Worm (Caenorhabditis elegans) whole organism, late embryonic: Measurements from ENCODE around the gene srh-83.

ENCODE experiments used
- C08G9.2 ChIP-seq: sonication (generic microtip); optimal IDR thresholded peaks from 2 replicates; lab custom pipeline; 2016; ENCODE audit warnings: mild to moderate bottlenecking, missing genetic modification characterization, moderate library complexity, missing compliant biosample characterization
- F13H6.1 ChIP-seq: sonication (generic microtip); optimal IDR thresholded peaks from 2 replicates; lab custom pipeline; 2016; ENCODE audit warnings: missing genetic modification characterization, missing compliant biosample characterization
- Y22D7AL.16 ChIP-seq: sonication (generic microtip); optimal IDR thresholded peaks from 2 replicates; lab custom pipeline; 2016; ENCODE audit warnings: missing genetic modification characterization, missing compliant biosample characterization
- ahr-1 ChIP-seq: sonication (generic microtip); optimal IDR thresholded peaks from 2 replicates; lab custom pipeline; 2016; ENCODE audit warnings: missing genetic modification characterization, missing compliant biosample characterization
- ama-1 ChIP-seq: fragments of 150-350 bp; optimal IDR thresholded peaks from 2 replicates; lab custom pipeline; 2014
- ceh-14 ChIP-seq: sonication (generic microtip); optimal IDR thresholded peaks from 2 replicates; lab custom pipeline; 2016; ENCODE audit warnings: missing genotype, missing genetic modification characterization, missing compliant biosample characterization
- ceh-18 ChIP-seq: sonication (generic microtip); optimal IDR thresholded peaks from 2 replicates; lab custom pipeline; 2016; ENCODE audit warnings: missing genetic modification characterization, missing compliant biosample characterization
- ceh-19 ChIP-seq: fragments of 200-800 bp; sonication (Bioruptor generic); optimal IDR thresholded peaks from 2 replicates; lab custom pipeline; 2018; ENCODE audit warnings: mild to moderate bottlenecking, missing genetic modification characterization, missing compliant biosample characterization
- ceh-2 ChIP-seq: sonication (generic microtip); optimal IDR thresholded peaks from 2 replicates; lab custom pipeline; 2016; ENCODE audit warnings: missing genotype, missing genetic modification characterization, missing compliant biosample characterization
- ceh-24 ChIP-seq: sonication (generic microtip); optimal IDR thresholded peaks from 2 replicates; lab custom pipeline; 2016; ENCODE audit warnings: mild to moderate bottlenecking, missing genetic modification characterization, missing compliant biosample characterization
- ceh-30 ChIP-seq: fragments of 150-350 bp; optimal IDR thresholded peaks from 2 replicates; lab custom pipeline; 2014; ENCODE audit warnings: missing biosample characterization, missing genetic modification characterization
- ceh-31 ChIP-seq: sonication (generic microtip); optimal IDR thresholded peaks from 2 replicates; lab custom pipeline; 2016; ENCODE audit warnings: missing genetic modification characterization, missing compliant biosample characterization
- ceh-34 ChIP-seq: sonication (generic microtip); optimal IDR thresholded peaks from 2 replicates; lab custom pipeline; 2016; ENCODE audit warnings: mild to moderate bottlenecking, missing genetic modification characterization, missing compliant biosample characterization
- ceh-45 ChIP-seq: fragments of 200-800 bp; sonication (Bioruptor generic); IDR thresholded peaks from 2 replicates; pipeline ENCODE4 v1.3.6; 2022; ENCODE audit warnings: missing genetic modification reagents, missing genetic modification characterization, missing compliant biosample characterization
- ceh-48 ChIP-seq: sonication (generic microtip); optimal IDR thresholded peaks from 2 replicates; lab custom pipeline; 2016; ENCODE audit warnings: missing genetic modification characterization, inconsistent platforms, missing compliant biosample characterization
- ceh-6 ChIP-seq: fragments of 200-800 bp; sonication (Bioruptor generic); optimal IDR thresholded peaks from 2 replicates; lab custom pipeline; 2018; ENCODE audit warnings: mild to moderate bottlenecking, missing genetic modification characterization, missing compliant biosample characterization
- ceh-9 ChIP-seq: sonication (generic microtip); optimal IDR thresholded peaks from 2 replicates; lab custom pipeline; 2016; ENCODE audit warnings: mild to moderate bottlenecking, missing genetic modification characterization, inconsistent platforms, missing compliant biosample characterization
- dmd-4 ChIP-seq: sonication (generic microtip); optimal IDR thresholded peaks from 2 replicates; lab custom pipeline; 2016; ENCODE audit warnings: borderline replicate concordance, missing genetic modification characterization, missing compliant biosample characterization
- dve-1 ChIP-seq: sonication (generic microtip); optimal IDR thresholded peaks from 2 replicates; lab custom pipeline; 2017; ENCODE audit warnings: antibody characterized with exemption, mild to moderate bottlenecking, missing genetic modification characterization, missing compliant biosample characterization
- elt-2 ChIP-seq: sonication (generic microtip); optimal IDR thresholded peaks from 2 replicates; lab custom pipeline; 2016; ENCODE audit warnings: missing genetic modification reagents, missing genetic modification characterization, missing compliant biosample characterization
- gmeb-2 ChIP-seq: sonication (generic microtip); optimal IDR thresholded peaks from 2 replicates; lab custom pipeline; 2016; ENCODE audit warnings: missing genetic modification characterization, inconsistent platforms, missing compliant biosample characterization
- hlh-30 ChIP-seq: sonication (generic microtip); optimal IDR thresholded peaks from 2 replicates; lab custom pipeline; 2017; ENCODE audit warnings: antibody characterized with exemption, missing genetic modification characterization, missing compliant biosample characterization; ENCODE audit not compliant: insufficient read depth
- hlh-8 ChIP-seq: sonication (generic microtip); optimal IDR thresholded peaks from 2 replicates; lab custom pipeline; 2016; ENCODE audit warnings: missing genotype, missing genetic modification characterization, missing compliant biosample characterization
- madf-2 ChIP-seq: sonication (generic microtip); optimal IDR thresholded peaks from 2 replicates; lab custom pipeline; 2017; ENCODE audit warnings: missing genetic modification characterization, missing compliant biosample characterization
- mec-3 ChIP-seq: sonication (generic microtip); optimal IDR thresholded peaks from 2 replicates; lab custom pipeline; 2016; ENCODE audit warnings: borderline replicate concordance, missing genetic modification characterization, missing compliant biosample characterization
- nfya-1 ChIP-seq: sonication (generic microtip); optimal IDR thresholded peaks from 2 replicates; lab custom pipeline; 2017; ENCODE audit warnings: missing genetic modification characterization, mild to moderate bottlenecking, missing compliant biosample characterization, antibody characterized with exemption, moderate library complexity
- nhr-232 ChIP-seq: sonication (generic microtip); optimal IDR thresholded peaks from 2 replicates; lab custom pipeline; 2016; ENCODE audit warnings: missing genetic modification characterization, missing compliant biosample characterization
- npax-4 ChIP-seq: sonication (generic microtip); optimal IDR thresholded peaks from 2 replicates; lab custom pipeline; 2016; ENCODE audit warnings: missing genetic modification characterization, missing compliant biosample characterization
- odd-2 ChIP-seq: sonication (generic microtip); optimal IDR thresholded peaks from 2 replicates; lab custom pipeline; 2017; ENCODE audit warnings: antibody characterized with exemption, mild to moderate bottlenecking, missing genetic modification characterization, missing compliant biosample characterization
- pag-3 ChIP-seq: sonication (generic microtip); optimal IDR thresholded peaks from 2 replicates; lab custom pipeline; 2016; ENCODE audit warnings: missing compliant biosample characterization, missing genetic modification characterization, borderline replicate concordance
- pax-1 ChIP-seq: fragments of 150-350 bp; optimal IDR thresholded peaks from 2 replicates; lab custom pipeline; 2014; ENCODE audit warnings: missing biosample characterization, missing genetic modification characterization
- pha-4 ChIP-seq: fragments of 150-350 bp; optimal IDR thresholded peaks from 2 replicates; lab custom pipeline; 2018; ENCODE audit warnings: missing biosample characterization, missing genetic modification reagents, missing genetic modification characterization
- pqm-1 ChIP-seq: sonication (generic microtip); optimal IDR thresholded peaks from 2 replicates; lab custom pipeline; 2016; ENCODE audit warnings: missing genetic modification characterization, missing compliant biosample characterization
- pros-1 ChIP-seq: fragments of 150-350 bp; optimal IDR thresholded peaks from 2 replicates; lab custom pipeline; 2014; ENCODE audit warnings: missing biosample characterization, missing genetic modification reagents, missing genetic modification characterization
- ref-2 ChIP-seq: sonication (generic microtip); optimal IDR thresholded peaks from 2 replicates; lab custom pipeline; 2016; ENCODE audit warnings: missing genetic modification characterization, missing compliant biosample characterization
- rnt-1 ChIP-seq: sonication (generic microtip); optimal IDR thresholded peaks from 2 replicates; lab custom pipeline; 2016; ENCODE audit warnings: missing genetic modification characterization, missing compliant biosample characterization
- sdc-2 ChIP-seq: sonication (generic microtip); optimal IDR thresholded peaks from 2 replicates; lab custom pipeline; 2016; ENCODE audit warnings: missing genotype, missing genetic modification characterization, missing compliant biosample characterization
- sox-4 ChIP-seq: sonication (generic microtip); optimal IDR thresholded peaks from 2 replicates; lab custom pipeline; 2017; ENCODE audit warnings: mild to moderate bottlenecking, missing genetic modification characterization, inconsistent platforms, missing compliant biosample characterization
- syd-9 ChIP-seq: sonication (generic microtip); optimal IDR thresholded peaks from 2 replicates; lab custom pipeline; 2016; ENCODE audit warnings: mild to moderate bottlenecking, missing genetic modification characterization, moderate library complexity, missing compliant biosample characterization
- tbx-2 ChIP-seq: sonication (generic microtip); optimal IDR thresholded peaks from 2 replicates; lab custom pipeline; 2016; ENCODE audit warnings: missing genetic modification characterization, missing compliant biosample characterization
- ttx-3 ChIP-seq: sonication (generic microtip); optimal IDR thresholded peaks from 2 replicates; lab custom pipeline; 2016; ENCODE audit warnings: missing genetic modification reagents, missing genetic modification characterization, missing compliant biosample characterization
- unc-42 ChIP-seq: sonication (generic microtip); optimal IDR thresholded peaks from 2 replicates; lab custom pipeline; 2016; ENCODE audit warnings: missing genotype, missing genetic modification characterization, missing compliant biosample characterization
- unc-55 ChIP-seq: sonication (generic microtip); optimal IDR thresholded peaks from 2 replicates; lab custom pipeline; 2017; ENCODE audit warnings: missing biosample characterization, missing genetic modification reagents, missing genetic modification characterization
- zip-5 ChIP-seq: sonication (generic microtip); optimal IDR thresholded peaks from 2 replicates; lab custom pipeline; 2016; ENCODE audit warnings: missing genetic modification characterization, missing compliant biosample characterization
- ztf-16 ChIP-seq: sonication (generic microtip); optimal IDR thresholded peaks from 2 replicates; lab custom pipeline; 2017; ENCODE audit warnings: missing genetic modification characterization, missing compliant biosample characterization

The srh-83 gene

DNA sequence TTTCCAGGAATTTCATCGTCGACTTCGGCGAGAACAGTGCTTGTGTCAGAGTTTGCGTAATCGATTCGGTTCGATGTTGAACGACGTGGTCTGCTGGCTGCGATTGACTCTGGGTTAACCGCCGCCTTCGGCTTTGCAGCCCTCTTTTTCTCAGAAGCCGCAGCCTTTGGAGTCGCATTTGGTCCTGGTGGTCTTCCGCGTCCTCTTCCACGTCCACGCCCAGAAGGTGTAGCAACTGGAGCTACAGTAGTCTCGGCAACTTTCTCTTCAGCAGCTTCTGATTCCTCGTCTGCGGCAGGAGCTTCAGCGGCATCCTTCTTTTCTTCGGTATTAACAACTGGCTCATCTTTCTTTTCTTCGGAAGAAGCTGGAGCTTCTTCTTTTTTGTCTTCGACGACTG is 30.5 kb downstream of the srh-83 start:
- TF ChIP-seq pag-3 (tag; lab: Kevin White, UChicago) (no peak), ceh-2 (tag; lab: Kevin White, UChicago) (no peak), F13H6.1 (tag; lab: Kevin White, UChicago) (no peak)

DNA sequence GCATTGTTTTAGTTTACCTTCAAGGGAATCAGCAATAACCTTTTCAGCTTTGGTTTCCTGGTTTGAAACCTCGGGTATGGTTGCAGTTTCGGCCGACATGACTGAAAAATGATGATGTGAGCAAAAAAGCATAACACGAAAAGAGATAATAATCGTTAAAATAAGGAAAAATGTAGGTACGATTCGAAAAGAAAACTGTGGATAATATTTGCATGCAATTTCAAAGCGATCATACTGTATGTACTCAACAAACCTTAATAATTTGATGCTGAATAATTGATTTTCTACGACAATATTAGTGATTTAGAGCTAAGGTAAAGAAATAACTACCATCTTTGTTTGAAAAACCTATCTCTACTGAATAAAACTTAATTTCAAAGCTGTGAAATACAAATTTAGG is 31.7 kb downstream of the srh-83 start, which contains the start of gene attf-2:
attf-2 (minus strand) TSS at position 101 of the 400 bp plus-strand sequence.
- TF ChIP-seq odd-2 (tag; lab: Kevin White, UChicago): no peak
- TF ChIP-seq ceh-45 (GFP tag; lab: Robert Waterston, UW): no peak
- TF ChIP-seq C08G9.2: no peak
- TF ChIP-seq unc-55 (GFP tag; lab: Kevin White, UChicago): no peak
- no peak for TF ChIP-seq dve-1 (tag; lab: Kevin White, UChicago)
- TF ChIP-seq pha-4: no peak
- TF ChIP-seq hlh-8 (tag; lab: Kevin White, UChicago): no peak
- TF ChIP-seq ceh-9 (tag; lab: Kevin White, UChicago): no peak
- no peak for TF ChIP-seq Y22D7AL.16 (tag; lab: Kevin White, UChicago)
- no peak for TF ChIP-seq pax-1
- no peak for TF ChIP-seq mec-3 (tag; lab: Kevin White, UChicago)
- no peak for TF ChIP-seq elt-2 (tag; lab: Kevin White, UChicago)
- TF ChIP-seq nhr-232: no peak
- TF ChIP-seq ceh-30: no peak
- TF ChIP-seq ama-1: no peak
- no peak for TF ChIP-seq ceh-48 (tag; lab: Kevin White, UChicago)
- no peak for TF ChIP-seq unc-42 (tag; lab: Kevin White, UChicago)
- no peak for TF ChIP-seq npax-4
- no peak for TF ChIP-seq dmd-4 (tag; lab: Kevin White, UChicago)

DNA sequence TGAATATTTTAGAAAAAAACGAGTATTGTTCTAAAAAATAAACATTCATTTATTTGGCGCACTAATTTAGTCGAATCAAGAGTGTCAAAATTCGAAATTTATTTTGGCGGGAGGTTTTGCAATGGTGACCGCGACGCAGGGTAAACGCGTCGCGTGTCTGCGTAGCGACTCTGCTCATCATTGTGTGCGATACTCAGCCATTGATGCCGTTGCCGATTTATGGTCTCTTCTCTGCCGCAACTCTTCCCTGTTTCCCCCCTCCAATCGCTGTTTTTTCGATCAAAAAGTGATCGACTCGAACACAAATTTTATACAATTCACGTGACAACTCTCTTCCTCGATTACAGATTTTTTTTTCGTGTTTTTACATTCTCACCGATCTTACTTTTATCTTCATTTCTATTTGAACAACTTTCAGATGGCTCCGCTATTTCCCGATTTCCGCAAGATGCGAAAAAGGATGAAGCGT is 32.2 kb downstream of the srh-83 start, which contains the start of gene F09G2.2:
F09G2.2 (plus strand) TSS at position 419 of the 469 bp plus-strand sequence.
- peak; percentile 50 for TF ChIP-seq rnt-1 (tag; lab: Kevin White, UChicago)
- no peak for TF ChIP-seq zip-5 (tag; lab: Kevin White, UChicago)
- peak; percentile 73 for TF ChIP-seq unc-55 (GFP tag; lab: Kevin White, UChicago)
- TF ChIP-seq dmd-4 (tag; lab: Kevin White, UChicago): no peak
- TF ChIP-seq ceh-34: peak; percentile 39
- peak; percentile 25 for TF ChIP-seq ref-2
- TF ChIP-seq pros-1: peak; percentile 20
- peak; percentile 64 for TF ChIP-seq tbx-2 (tag; lab: Kevin White, UChicago)
- no peak for TF ChIP-seq ceh-24 (tag; lab: Kevin White, UChicago)
- peak; percentile 58 for TF ChIP-seq unc-42 (tag; lab: Kevin White, UChicago)
- TF ChIP-seq ttx-3 (tag; lab: Kevin White, UChicago): no peak
- peak; percentile 88 for TF ChIP-seq nfya-1
- TF ChIP-seq pqm-1 (tag; lab: Kevin White, UChicago): no peak
- TF ChIP-seq mec-3 (tag; lab: Kevin White, UChicago): no peak
- TF ChIP-seq ceh-6: no peak
- TF ChIP-seq sdc-2 (tag; lab: Kevin White, UChicago): no peak
- TF ChIP-seq gmeb-2 (tag; lab: Kevin White, UChicago): no peak
- TF ChIP-seq ceh-30: peak; percentile 17
- no peak for TF ChIP-seq ceh-45 (GFP tag; lab: Robert Waterston, UW)
- peak; percentile 23 for TF ChIP-seq madf-2 (tag; lab: Kevin White, UChicago)
- no peak for TF ChIP-seq ceh-19
- peak; percentile 1 for TF ChIP-seq ceh-14 (tag; lab: Kevin White, UChicago)
- TF ChIP-seq dve-1 (tag; lab: Kevin White, UChicago): peak; percentile 42
- TF ChIP-seq odd-2 (tag; lab: Kevin White, UChicago): no peak
- no peak for TF ChIP-seq ztf-16
- peak; percentile 31 for TF ChIP-seq elt-2 (tag; lab: Kevin White, UChicago)
- TF ChIP-seq ahr-1 (tag; lab: Kevin White, UChicago): no peak
- TF ChIP-seq ceh-31: peak; percentile 72
- TF ChIP-seq hlh-8 (tag; lab: Kevin White, UChicago): no peak
- peak; percentile 43 for TF ChIP-seq hlh-30
- TF ChIP-seq syd-9: no peak
- TF ChIP-seq F13H6.1 (tag; lab: Kevin White, UChicago): no peak
- TF ChIP-seq ceh-18 (tag; lab: Kevin White, UChicago): peak; percentile 48
- no peak for TF ChIP-seq sox-4 (tag; lab: Kevin White, UChicago)
